Fruit fly (Drosophila melanogaster) Kc167 (cell line): ENCODE data around the gene nSMase.

Experiments
- Myc ChIP-seq: fragments of >200 bp; optimal IDR thresholded peaks from 2 replicates; lab custom pipeline; 2017; ENCODE audit warnings: missing external identifiers
- Sin3A ChIP-seq: fragments of >200 bp; optimal IDR thresholded peaks from 2 replicates; lab custom pipeline; 2018; ENCODE audit warnings: missing external identifiers
- h ChIP-seq: fragments of >200 bp; optimal IDR thresholded peaks from 3 replicates; lab custom pipeline; 2018; ENCODE audit warnings: missing external identifiers
- insv ChIP-seq: fragments of >200 bp; optimal IDR thresholded peaks from 3 replicates; lab custom pipeline; 2018; ENCODE audit warnings: missing external identifiers
- psq ChIP-seq: fragments of >200 bp; optimal IDR thresholded peaks from 2 replicates; lab custom pipeline; 2017; ENCODE audit warnings: missing external identifiers
- ttk ChIP-seq: sonication (Bioruptor generic); optimal IDR thresholded peaks from 2 replicates; lab custom pipeline; 2017; ENCODE audit warnings: missing external identifiers

The nSMase gene

DNA sequence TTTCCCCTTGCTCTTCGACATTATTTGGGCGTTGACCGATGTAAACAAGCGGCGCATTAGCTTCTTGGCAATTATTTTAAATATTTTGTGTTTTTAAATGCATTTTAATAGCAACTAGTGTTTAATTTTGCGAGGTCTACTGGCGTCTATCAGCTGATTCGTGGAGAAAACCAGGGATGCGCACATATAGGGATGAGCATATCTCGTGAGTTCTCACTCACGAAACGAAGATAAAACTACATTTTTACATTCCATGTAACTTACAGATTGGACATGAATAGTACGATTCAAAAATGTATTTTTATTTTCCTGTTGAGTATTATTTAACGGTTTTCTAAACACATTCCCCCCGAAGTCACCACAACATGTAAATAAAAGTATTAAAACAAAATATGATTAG is 21.5 kb upstream of the nSMase start, which contains the start of gene CG14966:
Gene CG14966, minus strand, starts transcription at position 168 of the 400 bp plus-strand sequence.
- TF ChIP-seq insv (lab: Kevin White, UChicago) (no peak), Sin3A (lab: Kevin White, UChicago) (no peak), psq (lab: Kevin White, UChicago) (no peak), ttk (lab: Kevin White, UChicago) (no peak), Myc (no peak), h (lab: Kevin White, UChicago) (no peak)

- TF ChIP-seq Sin3A (lab: Kevin White, UChicago), result no peak
- no peak for TF ChIP-seq Myc
- TF ChIP-seq insv (lab: Kevin White, UChicago), result no peak
- TF ChIP-seq psq (lab: Kevin White, UChicago), result no peak
- TF ChIP-seq h (lab: Kevin White, UChicago), result no peak
- TF ChIP-seq ttk (lab: Kevin White, UChicago), result no peak
These were observed 20.2 kb upstream of the nSMase start, which contains the start of the genes CG32276 and gry for dm6 chr3L:3198447-3199402. CG32276 (minus strand) TSS chr3L:3199047. gry (plus strand) TSS chr3L:3199090.

DNA sequence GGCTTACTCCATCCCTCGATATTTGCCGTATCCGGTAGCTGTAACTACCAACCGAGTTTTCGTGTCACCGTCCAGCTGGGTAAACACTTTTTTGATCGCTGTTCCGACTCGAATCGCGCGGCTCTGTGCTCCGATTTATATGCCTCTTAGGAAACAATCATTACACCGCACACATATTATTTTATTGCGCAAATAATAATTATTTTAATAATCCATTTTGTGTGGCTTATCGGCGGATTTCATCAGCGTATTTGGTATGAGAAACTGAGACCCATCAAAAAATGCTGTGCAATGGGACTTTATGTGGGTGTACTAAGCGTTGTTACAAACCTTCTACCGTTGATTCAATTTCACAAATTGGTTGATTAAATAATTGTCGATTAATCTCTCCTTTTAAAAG is 15.9 kb upstream of the nSMase start, which contains the start of gene CG32271:
Gene CG32271, minus strand, starts transcription at position 101 of the 400 bp plus-strand sequence.
- TF ChIP-seq Sin3A (lab: Kevin White, UChicago), result no peak
- no peak for TF ChIP-seq insv (lab: Kevin White, UChicago)
- TF ChIP-seq Myc, result no peak
- TF ChIP-seq h (lab: Kevin White, UChicago), result no peak
- TF ChIP-seq psq (lab: Kevin White, UChicago), result no peak
- no peak for TF ChIP-seq ttk (lab: Kevin White, UChicago)

dm6 chr3L:3204348-3204747 is 14.6 kb upstream of the nSMase start, which contains the start of gene CG33159:
CG33159 (minus strand) TSS chr3L:3204448.
- no peak for TF ChIP-seq Myc
- no peak for TF ChIP-seq insv (lab: Kevin White, UChicago)
- no peak for TF ChIP-seq ttk (lab: Kevin White, UChicago)
- TF ChIP-seq h (lab: Kevin White, UChicago), result no peak
- TF ChIP-seq psq (lab: Kevin White, UChicago), result no peak
- no peak for TF ChIP-seq Sin3A (lab: Kevin White, UChicago)

DNA sequence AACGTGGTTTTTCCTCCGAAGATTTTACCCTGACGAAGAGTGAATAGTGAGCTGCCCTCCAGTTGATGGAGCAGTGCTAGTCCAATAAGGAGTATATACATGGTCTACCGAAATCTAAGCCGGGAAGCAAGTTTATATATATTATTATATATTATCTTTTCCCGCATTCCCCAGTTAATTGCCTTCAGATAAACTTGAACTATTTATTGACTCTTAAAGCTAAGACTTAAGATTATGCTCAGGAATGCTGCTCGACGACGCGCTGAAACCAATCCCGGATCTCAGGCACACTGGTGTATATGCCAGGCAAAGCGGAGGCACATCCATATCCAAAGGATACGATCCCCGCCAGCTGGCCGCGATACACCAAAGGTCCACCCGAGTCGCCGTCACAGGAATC is 13.6 kb upstream of the nSMase start, which contains the start of gene CG32277:
Gene CG32277, minus strand, starts transcription at position 101 of the 400 bp plus-strand sequence.
- no peak for TF ChIP-seq h (lab: Kevin White, UChicago)

DNA sequence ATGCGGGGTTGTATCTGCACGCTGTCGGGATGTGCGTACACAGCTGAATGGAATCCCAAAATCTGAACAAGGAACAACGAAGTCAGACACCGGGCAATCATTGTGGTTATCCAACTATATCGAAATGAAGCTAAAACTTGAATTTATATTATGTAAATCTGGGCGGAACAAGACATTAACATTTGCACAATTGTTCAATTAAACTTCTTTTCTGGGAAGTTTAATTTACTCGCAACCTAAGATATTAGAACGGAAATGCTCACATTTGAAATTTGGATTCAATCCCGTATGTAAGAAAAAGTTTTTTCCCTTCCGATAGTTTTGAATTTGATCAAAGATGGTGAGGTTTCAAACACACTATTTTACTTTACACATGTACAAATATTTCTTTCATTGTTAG is 12.7 kb upstream of the nSMase start, which contains the start of gene CG33160:
Gene CG33160, minus strand, starts transcription at position 101 of the 400 bp plus-strand sequence.
- TF ChIP-seq Myc (no peak), Sin3A (lab: Kevin White, UChicago) (no peak), insv (lab: Kevin White, UChicago) (no peak), h (lab: Kevin White, UChicago) (no peak), ttk (lab: Kevin White, UChicago) (no peak), psq (lab: Kevin White, UChicago) (no peak)

dm6 chr3L:3208895-3209294 is 10.1 kb upstream of the nSMase start, which contains the start of the genes CG32269 and CG32270:
CG32269 (minus strand) TSS chr3L:3208985.
CG32270 (minus strand) TSS chr3L:3208985.
- no peak for TF ChIP-seq Myc
- TF ChIP-seq insv (lab: Kevin White, UChicago), result no peak
- TF ChIP-seq psq (lab: Kevin White, UChicago), result no peak
- no peak for TF ChIP-seq ttk (lab: Kevin White, UChicago)
- TF ChIP-seq h (lab: Kevin White, UChicago), result no peak
- no peak for TF ChIP-seq Sin3A (lab: Kevin White, UChicago)

dm6 chr3L:3222643-3223389 is 3.9 kb downstream of the nSMase start, which contains the start of the genes RpL28 and eIF1:
RpL28 (minus strand) TSS chr3L:3222960.
eIF1 (plus strand) TSS chr3L:3223341.
- TF ChIP-seq Myc (no peak), ttk (lab: Kevin White, UChicago) (no peak), h (lab: Kevin White, UChicago) (no peak), Sin3A (lab: Kevin White, UChicago) (no peak), psq (lab: Kevin White, UChicago) (no peak), insv (lab: Kevin White, UChicago) (no peak)

DNA sequence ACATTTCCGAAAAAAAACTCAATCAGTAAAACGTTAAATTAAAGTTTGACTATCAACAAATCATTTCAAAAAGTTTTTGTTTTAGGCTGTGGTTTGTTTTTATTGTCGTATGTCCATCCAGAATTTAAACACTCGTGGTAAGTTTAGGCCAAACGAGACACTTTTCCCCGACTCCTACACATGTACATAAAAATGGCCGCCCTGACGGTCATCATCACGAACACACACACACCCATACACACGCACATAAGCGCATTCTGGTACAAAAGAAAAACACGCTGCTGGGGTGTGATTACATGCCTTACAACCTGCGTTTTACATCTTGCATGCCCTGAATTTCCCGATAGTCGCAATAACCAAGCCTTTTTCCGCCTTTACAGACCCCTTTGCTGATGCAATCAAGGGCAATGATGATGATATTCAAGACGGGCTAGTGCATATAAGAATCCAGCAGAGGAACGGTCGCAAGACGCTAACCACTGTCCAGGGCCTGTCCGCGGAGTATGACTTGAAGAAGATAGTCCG is 4.5 kb downstream of the nSMase start:
- TF ChIP-seq h (lab: Kevin White, UChicago) (no peak), Myc (no peak), Sin3A (lab: Kevin White, UChicago) (no peak), psq (lab: Kevin White, UChicago) (no peak), ttk (lab: Kevin White, UChicago) (no peak), insv (lab: Kevin White, UChicago) (no peak)

DNA sequence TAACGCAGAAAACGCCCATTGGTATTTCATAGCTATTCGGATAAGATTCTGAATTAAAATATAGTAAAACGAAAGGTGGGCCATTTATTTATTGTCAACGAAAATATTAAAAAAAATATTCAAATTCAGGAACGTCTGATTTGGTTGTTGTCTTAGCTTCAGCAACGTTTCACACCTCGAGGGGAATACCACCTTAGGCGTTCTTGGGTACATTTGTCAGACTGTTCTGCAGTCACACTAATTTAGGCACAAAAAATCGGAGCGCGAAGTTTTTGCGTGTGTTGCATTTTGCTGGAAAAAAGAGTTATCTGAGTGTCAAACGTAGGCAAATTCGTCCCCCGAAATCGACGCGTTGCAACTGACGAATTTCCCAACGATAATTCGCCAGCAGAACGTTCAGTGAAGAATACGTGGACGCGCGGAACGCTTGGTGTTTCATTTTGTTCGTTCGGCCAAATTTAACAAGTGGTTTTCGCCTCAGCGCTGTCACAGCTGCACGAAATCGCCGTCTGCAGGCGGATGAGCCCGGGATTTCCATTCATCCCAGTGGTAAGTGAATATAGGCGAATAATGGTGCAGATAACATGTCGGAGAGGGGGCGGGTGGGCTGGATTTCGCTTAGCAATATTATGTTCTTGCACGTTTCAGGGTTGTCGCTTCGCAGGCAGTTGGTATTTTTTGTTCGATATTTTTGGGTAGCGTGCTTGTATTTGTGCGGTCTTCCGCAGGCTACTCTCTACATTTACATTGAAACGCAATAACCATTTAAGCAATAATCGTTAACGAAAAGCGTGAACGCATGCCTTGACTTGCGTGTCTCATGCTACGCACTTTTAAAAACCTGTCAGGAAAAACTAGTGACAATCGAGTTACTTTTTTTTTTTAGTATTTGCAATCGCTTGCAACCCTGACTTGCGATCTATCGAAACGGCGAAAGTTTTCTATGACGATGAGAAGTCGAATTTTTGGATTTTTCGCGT is 6.1 kb downstream of the nSMase start, which contains the start of gene Larp4B:
Gene Larp4B, plus strand, starts transcription at position 99 of the 980 bp plus-strand sequence.
- TF ChIP-seq Myc, result no peak
- no peak for TF ChIP-seq h (lab: Kevin White, UChicago)
- TF ChIP-seq ttk (lab: Kevin White, UChicago), result no peak
- TF ChIP-seq Sin3A (lab: Kevin White, UChicago), result no peak
- TF ChIP-seq insv (lab: Kevin White, UChicago), result no peak
- TF ChIP-seq psq (lab: Kevin White, UChicago), result no peak
